Fruit fly (Drosophila melanogaster) whole organism, embryonic: ENCODE results near the gene CG33288.

ENCODE experiments used
- Bdp1 ChIP-seq: fragments of 200-800 bp; sonication (Bioruptor generic); optimal IDR thresholded peaks from 3 replicates; lab custom pipeline; 2016; ENCODE audit warnings: missing biosample characterization, missing genetic modification characterization
- CG10209 ChIP-seq: fragments of 200-800 bp; sonication (Bioruptor generic); optimal IDR thresholded peaks from 3 replicates; lab custom pipeline; 2017; ENCODE audit warnings: missing biosample characterization, mild to moderate bottlenecking, missing genetic modification characterization, missing genetic modification reagents
- CG1024 ChIP-seq: fragments of 200-800 bp; sonication (Bioruptor generic); IDR thresholded peaks from 2 replicates; pipeline ENCODE4 v1.3.6; 2022; ENCODE audit warnings: missing biosample characterization, missing genetic modification characterization
- CG12071 ChIP-seq: fragments of 200-800 bp; sonication (Bioruptor generic); optimal IDR thresholded peaks from 3 replicates; lab custom pipeline; 2018; ENCODE audit warnings: missing biosample characterization, mild to moderate bottlenecking, missing genetic modification characterization
- CG12104 ChIP-seq: fragments of 200-800 bp; sonication (Bioruptor generic); optimal IDR thresholded peaks from 3 replicates; lab custom pipeline; 2016; ENCODE audit warnings: missing biosample characterization, missing genetic modification characterization
- CG13287 ChIP-seq: fragments of 200-800 bp; sonication (Bioruptor generic); IDR thresholded peaks from 2 replicates; pipeline ENCODE4 v1.3.6; 2022; ENCODE audit warnings: missing biosample characterization, missing genetic modification characterization; ENCODE audit not compliant: partially characterized antibody
- CG13424 ChIP-seq: fragments of 200-800 bp; sonication (Bioruptor generic); optimal IDR thresholded peaks from 2 replicates; lab custom pipeline; 2019; ENCODE audit warnings: missing biosample characterization, mild to moderate bottlenecking, missing genetic modification characterization, moderate library complexity
- CG1529 ChIP-seq: fragments of 200-800 bp; sonication (Bioruptor generic); optimal IDR thresholded peaks from 3 replicates; lab custom pipeline; 2018; ENCODE audit warnings: missing biosample characterization, missing genetic modification characterization
- CG15479 ChIP-seq: fragments of 200-800 bp; sonication (Bioruptor generic); optimal IDR thresholded peaks from 3 replicates; lab custom pipeline; 2019; ENCODE audit warnings: missing biosample characterization, mild to moderate bottlenecking, missing genetic modification characterization, moderate library complexity
- CG1647 ChIP-seq: fragments of 200-800 bp; sonication (Bioruptor generic); optimal IDR thresholded peaks from 3 replicates; lab custom pipeline; 2016; ENCODE audit warnings: missing biosample characterization, missing genetic modification characterization
- CG17186 ChIP-seq: fragments of 200-800 bp; sonication (Bioruptor generic); optimal IDR thresholded peaks from 3 replicates; lab custom pipeline; 2017; ENCODE audit warnings: missing biosample characterization, missing genetic modification reagents, missing genetic modification characterization
- CG17829 ChIP-seq: fragments of 200-800 bp; optimal IDR thresholded peaks from 2 replicates; lab custom pipeline; 2019; ENCODE audit warnings: missing biosample characterization, mild to moderate bottlenecking, missing genetic modification characterization, moderate library complexity
- CG17912 ChIP-seq: fragments of 200-800 bp; sonication (Bioruptor generic); optimal IDR thresholded peaks from 2 replicates; lab custom pipeline; 2018; ENCODE audit warnings: missing biosample characterization, mild to moderate bottlenecking, missing genetic modification characterization
- CG18011 ChIP-seq: fragments of 200-800 bp; sonication (Bioruptor generic); optimal IDR thresholded peaks from 2 replicates; lab custom pipeline; 2017; ENCODE audit warnings: missing biosample characterization, missing genetic modification characterization, mild to moderate bottlenecking, moderate library complexity, missing genotype
- CG2678 ChIP-seq: fragments of 200-800 bp; sonication (Bioruptor generic); optimal IDR thresholded peaks from 3 replicates; lab custom pipeline; 2019; ENCODE audit warnings: missing biosample characterization, mild to moderate bottlenecking, missing genetic modification characterization, moderate library complexity
- CG32532 ChIP-seq: fragments of 200-800 bp; sonication (Bioruptor generic); IDR thresholded peaks from 2 replicates; pipeline ENCODE4 v1.3.6; 2022; ENCODE audit warnings: missing biosample characterization, missing genetic modification characterization
- CG3838 ChIP-seq: fragments of 200-800 bp; sonication (Bioruptor generic); optimal IDR thresholded peaks from 3 replicates; lab custom pipeline; 2016; ENCODE audit warnings: missing biosample characterization, missing genetic modification characterization
- CG4282 ChIP-seq: fragments of 200-800 bp; sonication (Bioruptor generic); optimal IDR thresholded peaks from 2 replicates; lab custom pipeline; 2016; ENCODE audit warnings: missing biosample characterization, missing genetic modification characterization
- CG4360 ChIP-seq: fragments of 200-800 bp; sonication (Bioruptor generic); IDR thresholded peaks from 2 replicates; pipeline ENCODE4 v1.3.6; 2022; ENCODE audit warnings: missing biosample characterization, missing genetic modification characterization
- CG4424 ChIP-seq: fragments of 200-800 bp; sonication (Bioruptor generic); optimal IDR thresholded peaks from 3 replicates; lab custom pipeline; 2016; ENCODE audit warnings: missing biosample characterization, missing genetic modification characterization
- CG5180 ChIP-seq: fragments of 200-800 bp; sonication (Bioruptor generic); optimal IDR thresholded peaks from 3 replicates; lab custom pipeline; 2017; ENCODE audit warnings: missing biosample characterization, missing genetic modification characterization, mild to moderate bottlenecking, moderate library complexity, missing genetic modification reagents
- CG8359 ChIP-seq: fragments of 200-800 bp; sonication (Bioruptor generic); optimal IDR thresholded peaks from 2 replicates; lab custom pipeline; 2017; ENCODE audit warnings: missing biosample characterization, mild to moderate bottlenecking, missing genetic modification characterization, borderline replicate concordance
- CG8924 ChIP-seq: fragments of 200-800 bp; optimal IDR thresholded peaks from 3 replicates; lab custom pipeline; 2019; ENCODE audit warnings: missing biosample characterization, mild to moderate bottlenecking, missing genetic modification characterization, moderate library complexity
- CG9727 ChIP-seq: fragments of 200-800 bp; sonication (Bioruptor generic); optimal IDR thresholded peaks from 3 replicates; lab custom pipeline; 2017; ENCODE audit warnings: missing biosample characterization, mild to moderate bottlenecking, missing genetic modification characterization
- CG9817 ChIP-seq: fragments of 200-800 bp; sonication (Bioruptor generic); optimal IDR thresholded peaks from 2 replicates; lab custom pipeline; 2018; ENCODE audit warnings: missing biosample characterization, mild to moderate bottlenecking, missing genetic modification characterization, moderate library complexity
- Dad ChIP-seq: fragments of 200-800 bp; sonication (Bioruptor generic); optimal IDR thresholded peaks from 3 replicates; lab custom pipeline; 2016; ENCODE audit warnings: missing biosample characterization, missing genetic modification characterization
- Dll ChIP-seq: fragments of 200-800 bp; sonication (Bioruptor generic); IDR thresholded peaks from 4 replicates; pipeline ENCODE4 v1.3.6; 2022; ENCODE audit warnings: missing biosample characterization, missing genetic modification characterization; ENCODE audit not compliant: partially characterized antibody
- Dref ChIP-seq: fragments of 200-800 bp; sonication (Bioruptor generic); IDR thresholded peaks from 2 replicates; pipeline ENCODE4 v1.3.6; 2022; ENCODE audit warnings: missing biosample characterization, missing genetic modification characterization
- HLH4C ChIP-seq: fragments of 200-800 bp; sonication (Bioruptor generic); IDR thresholded peaks from 3 replicates; pipeline ENCODE4 v1.3.6; 2022; ENCODE audit warnings: missing biosample characterization, missing genetic modification characterization; ENCODE audit not compliant: partially characterized antibody
- Hsf ChIP-seq: fragments of 200-800 bp; sonication (Bioruptor generic); optimal IDR thresholded peaks from 3 replicates; lab custom pipeline; 2016; ENCODE audit warnings: missing biosample characterization, missing genetic modification characterization
- Kr ChIP-seq: fragments of 200-800 bp; sonication (Bioruptor generic); optimal IDR thresholded peaks from 2 replicates; lab custom pipeline; 2017; ENCODE audit warnings: missing biosample characterization, mild to moderate bottlenecking, missing genetic modification characterization
- Meics ChIP-seq: fragments of 200-800 bp; sonication (Bioruptor generic); optimal IDR thresholded peaks from 2 replicates; lab custom pipeline; 2017; ENCODE audit warnings: missing biosample characterization, mild to moderate bottlenecking, missing genetic modification characterization
- Side ChIP-seq: fragments of 200-800 bp; sonication (Bioruptor generic); optimal IDR thresholded peaks from 2 replicates; lab custom pipeline; 2016; ENCODE audit warnings: missing biosample characterization, missing genetic modification characterization
- Sox100B ChIP-seq: fragments of 200-800 bp; sonication (Bioruptor generic); optimal IDR thresholded peaks from 3 replicates; lab custom pipeline; 2018; ENCODE audit warnings: missing biosample characterization, mild to moderate bottlenecking, missing genetic modification characterization
- Ssrp ChIP-seq: fragments of 200-800 bp; sonication (Bioruptor generic); optimal IDR thresholded peaks from 2 replicates; lab custom pipeline; 2018; ENCODE audit warnings: missing biosample characterization, mild to moderate bottlenecking, missing genetic modification characterization, moderate library complexity
- Vsx1 ChIP-seq: fragments of 200-800 bp; sonication (Bioruptor generic); optimal IDR thresholded peaks from 2 replicates; lab custom pipeline; 2017; ENCODE audit warnings: missing biosample characterization, mild to moderate bottlenecking, missing genetic modification characterization, missing genetic modification reagents
- cad ChIP-seq: fragments of >200 bp; optimal IDR thresholded peaks from 2 replicates; lab custom pipeline; 2017; ENCODE audit warnings: missing biosample characterization, missing genetic modification characterization
- cas ChIP-seq: fragments of 200-800 bp; sonication (Bioruptor generic); IDR thresholded peaks from 2 replicates; pipeline ENCODE4 v1.3.6; 2022; ENCODE audit warnings: missing biosample characterization, missing genetic modification characterization
- dpn ChIP-seq, 2 experiments: fragments of 200-800 bp; sonication (Bioruptor generic); optimal IDR thresholded peaks; 3 replicates each; lab custom pipeline; 2016; ENCODE audit warnings: missing biosample characterization in 2 of 2, missing genetic modification characterization in 2 of 2
- emc ChIP-seq: fragments of 200-800 bp; sonication (Bioruptor generic); optimal IDR thresholded peaks from 2 replicates; lab custom pipeline; 2016; ENCODE audit warnings: missing biosample characterization, missing genetic modification characterization
- fd3F ChIP-seq: fragments of 200-800 bp; sonication (Bioruptor generic); optimal IDR thresholded peaks from 2 replicates; lab custom pipeline; 2018; ENCODE audit warnings: missing biosample characterization, mild to moderate bottlenecking, missing genetic modification characterization, moderate library complexity
- inv ChIP-seq: fragments of 200-800 bp; sonication (Bioruptor generic); IDR thresholded peaks from 2 replicates; pipeline ENCODE4 v1.3.6; 2022; ENCODE audit warnings: missing biosample characterization, missing genetic modification characterization; ENCODE audit not compliant: partially characterized antibody
- jumu ChIP-seq: fragments of 200-800 bp; sonication (Bioruptor generic); optimal IDR thresholded peaks from 3 replicates; lab custom pipeline; 2016; ENCODE audit warnings: missing biosample characterization, missing genetic modification characterization
- lab ChIP-seq: fragments of 200-800 bp; sonication (Bioruptor generic); optimal IDR thresholded peaks from 3 replicates; lab custom pipeline; 2017; ENCODE audit warnings: missing biosample characterization, missing genetic modification characterization, mild to moderate bottlenecking, moderate library complexity, missing genetic modification reagents
- pros ChIP-seq: fragments of 200-800 bp; sonication (Bioruptor generic); optimal IDR thresholded peaks from 3 replicates; lab custom pipeline; 2019; ENCODE audit warnings: missing biosample characterization, mild to moderate bottlenecking, missing genetic modification characterization, moderate library complexity
- ranshi ChIP-seq: fragments of 200-800 bp; sonication (Bioruptor generic); IDR thresholded peaks from 2 replicates; pipeline ENCODE4 v1.3.6; 2022; ENCODE audit warnings: missing biosample characterization, missing genetic modification characterization
- repo ChIP-seq: fragments of 200-800 bp; sonication (Bioruptor generic); optimal IDR thresholded peaks from 2 replicates; lab custom pipeline; 2016; ENCODE audit warnings: missing biosample characterization, missing genetic modification characterization
- slou ChIP-seq: fragments of 200-800 bp; sonication (Bioruptor generic); optimal IDR thresholded peaks from 3 replicates; lab custom pipeline; 2016; ENCODE audit warnings: missing biosample characterization, missing genetic modification characterization
- so ChIP-seq: fragments of 200-800 bp; sonication (Bioruptor generic); IDR thresholded peaks from 3 replicates; pipeline ENCODE4 v1.3.6; 2022; ENCODE audit warnings: missing biosample characterization, missing genetic modification characterization
- toy ChIP-seq: fragments of 200-800 bp; sonication (Bioruptor generic); IDR thresholded peaks from 2 replicates; pipeline ENCODE4 v1.3.6; 2022; ENCODE audit warnings: missing biosample characterization, missing genetic modification characterization
- twi ChIP-seq: fragments of 200-800 bp; optimal IDR thresholded peaks from 2 replicates; lab custom pipeline; 2019; ENCODE audit warnings: missing biosample characterization, mild to moderate bottlenecking, missing genetic modification characterization, moderate library complexity

Gene CG33288

DNA sequence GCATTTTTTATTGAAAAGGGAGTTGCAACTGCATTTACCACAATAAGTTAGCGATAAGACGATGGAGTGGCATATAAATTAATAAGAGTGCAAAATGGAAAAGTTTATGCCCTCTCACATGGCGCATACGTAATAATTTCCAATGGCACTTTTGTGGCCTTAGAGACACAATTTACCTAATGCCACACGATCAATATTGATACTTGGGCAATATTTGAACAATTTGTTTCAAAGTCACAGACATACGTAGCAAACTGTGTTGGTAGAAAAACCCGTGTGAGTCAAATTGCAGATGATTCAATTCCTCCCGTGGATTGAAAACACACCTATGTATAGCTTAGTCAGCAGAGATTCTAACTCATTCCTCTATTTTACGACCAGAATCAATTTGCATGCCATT lies 15.4 kb upstream of the CG33288 start (continued):
- peak; percentile 56 for TF ChIP-seq Sox100B (GFP tag; lab: Kevin White, UChicago)
- peak; percentile 23; the same call in 1 of the 2 replicates for TF ChIP-seq ranshi (GFP tag; lab: Robert Waterston, UW)
- TF ChIP-seq CG9817 (tag; lab: Kevin White, UChicago) = peak; percentile 25
- no peak for TF ChIP-seq jumu (GFP tag; lab: Kevin White, UChicago)
- no peak for TF ChIP-seq toy (GFP tag; lab: Robert Waterston, UW)
- TF ChIP-seq CG18011 (GFP tag; lab: Kevin White, UChicago) = no peak
- TF ChIP-seq HLH4C (GFP tag; lab: Robert Waterston, UW) = no peak
- TF ChIP-seq CG1647 (GFP tag; lab: Kevin White, UChicago) = no peak
- TF ChIP-seq Hsf (GFP tag; lab: Kevin White, UChicago) = no peak
- no peak for TF ChIP-seq Side (GFP tag; lab: Kevin White, UChicago)
- no peak for TF ChIP-seq Dref (GFP tag; lab: Robert Waterston, UW)
- no peak for TF ChIP-seq pros (GFP tag; lab: Kevin White, UChicago)
- no peak for TF ChIP-seq Kr (GFP tag; lab: Kevin White, UChicago)
- TF ChIP-seq CG9727 (GFP tag; lab: Kevin White, UChicago) = no peak
- no peak for TF ChIP-seq CG1529 (GFP tag; lab: Kevin White, UChicago)
- no peak for TF ChIP-seq Dll
- TF ChIP-seq Ssrp (tag; lab: Kevin White, UChicago) = no peak
- peak; percentile 59 for TF ChIP-seq CG2678 (tag; lab: Kevin White, UChicago)
- TF ChIP-seq inv = no peak
- no peak for TF ChIP-seq CG32532
- TF ChIP-seq Vsx1 (GFP tag; lab: Kevin White, UChicago) = peak; percentile 18
- no peak for TF ChIP-seq CG4282 (GFP tag; lab: Kevin White, UChicago)
- no peak for TF ChIP-seq CG17829 (tag; lab: Kevin White, UChicago)
- no peak for TF ChIP-seq slou (GFP tag; lab: Kevin White, UChicago)
- no peak for TF ChIP-seq dpn (GFP tag; optimal IDR thresholded peaks at IDR 0.05; lab: Kevin White, UChicago)
- 0 out of 2 replicates have a peak, but pooled peaks have one; percentile 16 for TF ChIP-seq CG1024 (GFP tag; lab: Robert Waterston, UW)
- TF ChIP-seq repo (GFP tag; lab: Kevin White, UChicago) = no peak
- peak; percentile 69 for TF ChIP-seq CG12071 (GFP tag; lab: Kevin White, UChicago)
- TF ChIP-seq CG17186 (GFP tag; lab: Kevin White, UChicago) = no peak
- TF ChIP-seq Dad (GFP tag; lab: Kevin White, UChicago) = no peak
- no peak for TF ChIP-seq twi (tag; lab: Kevin White, UChicago)
- no peak for TF ChIP-seq cad
- TF ChIP-seq CG12104 (GFP tag; lab: Kevin White, UChicago) = no peak
- TF ChIP-seq Bdp1 (GFP tag; lab: Kevin White, UChicago) = no peak
- no peak for TF ChIP-seq CG3838 (GFP tag; lab: Kevin White, UChicago)
- no peak for TF ChIP-seq CG8924 (tag; lab: Kevin White, UChicago)
- TF ChIP-seq fd3F (GFP tag; lab: Kevin White, UChicago) = no peak
- TF ChIP-seq CG4360 (GFP tag; lab: Robert Waterston, UW) = no peak
- peak; percentile 8 for TF ChIP-seq Meics (GFP tag; lab: Kevin White, UChicago)
- TF ChIP-seq emc = no peak
- no peak for TF ChIP-seq CG15479 (GFP tag; lab: Kevin White, UChicago)
- no peak for TF ChIP-seq cas (GFP tag; lab: Robert Waterston, UW)
- peak; percentile 19 for TF ChIP-seq CG5180
- peak; percentile 18 for TF ChIP-seq CG17912 (GFP tag; lab: Kevin White, UChicago)
- peak; percentile 70 for TF ChIP-seq lab (GFP tag; lab: Kevin White, UChicago)
- peak; percentile 34 for TF ChIP-seq CG13424 (tag; lab: Kevin White, UChicago)
- TF ChIP-seq CG13287 (GFP tag; lab: Robert Waterston, UW) = no peak
- TF ChIP-seq CG10209 (GFP tag; lab: Kevin White, UChicago) = peak; percentile 20
- no peak for TF ChIP-seq CG8359
- TF ChIP-seq CG4424 (GFP tag; lab: Kevin White, UChicago) = no peak
- TF ChIP-seq so = no peak
